Worm (Caenorhabditis elegans) whole organism, late embryonic: Measurements from ENCODE around the gene gtl-1.
"Not testable (repeated sequence)": the region's sequence is repeated elsewhere in the genome, so short reads cannot be mapped to it uniquely, and the experiment has no call there.

ENCODE experiments used
- C08G9.2 ChIP-seq: sonication (generic microtip); optimal IDR thresholded peaks from 2 replicates; lab custom pipeline; 2016; ENCODE audit warnings: mild to moderate bottlenecking, missing genetic modification characterization, moderate library complexity, missing compliant biosample characterization
- F13H6.1 ChIP-seq: sonication (generic microtip); optimal IDR thresholded peaks from 2 replicates; lab custom pipeline; 2016; ENCODE audit warnings: missing genetic modification characterization, missing compliant biosample characterization
- T23F11.4 ChIP-seq: fragments of 200-800 bp; sonication (Bioruptor generic); optimal IDR thresholded peaks from 2 replicates; lab custom pipeline; 2018; ENCODE audit warnings: mild to moderate bottlenecking, missing genetic modification characterization, missing compliant biosample characterization
- ahr-1 ChIP-seq: sonication (generic microtip); optimal IDR thresholded peaks from 2 replicates; lab custom pipeline; 2016; ENCODE audit warnings: missing genetic modification characterization, missing compliant biosample characterization
- ceh-18 ChIP-seq: sonication (generic microtip); optimal IDR thresholded peaks from 2 replicates; lab custom pipeline; 2016; ENCODE audit warnings: missing genetic modification characterization, missing compliant biosample characterization
- ceh-19 ChIP-seq: fragments of 200-800 bp; sonication (Bioruptor generic); optimal IDR thresholded peaks from 2 replicates; lab custom pipeline; 2018; ENCODE audit warnings: mild to moderate bottlenecking, missing genetic modification characterization, missing compliant biosample characterization
- ceh-2 ChIP-seq: sonication (generic microtip); optimal IDR thresholded peaks from 2 replicates; lab custom pipeline; 2016; ENCODE audit warnings: missing genotype, missing genetic modification characterization, missing compliant biosample characterization
- ceh-30 ChIP-seq: fragments of 150-350 bp; optimal IDR thresholded peaks from 2 replicates; lab custom pipeline; 2014; ENCODE audit warnings: missing biosample characterization, missing genetic modification characterization
- ceh-31 ChIP-seq: sonication (generic microtip); optimal IDR thresholded peaks from 2 replicates; lab custom pipeline; 2016; ENCODE audit warnings: missing genetic modification characterization, missing compliant biosample characterization
- ceh-34 ChIP-seq: sonication (generic microtip); optimal IDR thresholded peaks from 2 replicates; lab custom pipeline; 2016; ENCODE audit warnings: mild to moderate bottlenecking, missing genetic modification characterization, missing compliant biosample characterization
- ceh-45 ChIP-seq: fragments of 200-800 bp; sonication (Bioruptor generic); IDR thresholded peaks from 2 replicates; pipeline ENCODE4 v1.3.6; 2022; ENCODE audit warnings: missing genetic modification reagents, missing genetic modification characterization, missing compliant biosample characterization
- ceh-48 ChIP-seq: sonication (generic microtip); optimal IDR thresholded peaks from 2 replicates; lab custom pipeline; 2016; ENCODE audit warnings: missing genetic modification characterization, inconsistent platforms, missing compliant biosample characterization
- ceh-6 ChIP-seq: fragments of 200-800 bp; sonication (Bioruptor generic); optimal IDR thresholded peaks from 2 replicates; lab custom pipeline; 2018; ENCODE audit warnings: mild to moderate bottlenecking, missing genetic modification characterization, missing compliant biosample characterization
- dve-1 ChIP-seq: sonication (generic microtip); optimal IDR thresholded peaks from 2 replicates; lab custom pipeline; 2017; ENCODE audit warnings: antibody characterized with exemption, mild to moderate bottlenecking, missing genetic modification characterization, missing compliant biosample characterization
- elt-2 ChIP-seq: sonication (generic microtip); optimal IDR thresholded peaks from 2 replicates; lab custom pipeline; 2016; ENCODE audit warnings: missing genetic modification reagents, missing genetic modification characterization, missing compliant biosample characterization
- elt-4 ChIP-seq: sonication (generic microtip); optimal IDR thresholded peaks from 2 replicates; lab custom pipeline; 2016; ENCODE audit warnings: missing genetic modification characterization, missing compliant biosample characterization
- eyg-1 ChIP-seq: sonication (generic microtip); optimal IDR thresholded peaks from 2 replicates; lab custom pipeline; 2016; ENCODE audit warnings: missing genotype, missing genetic modification characterization, missing compliant biosample characterization
- fax-1 ChIP-seq: sonication (generic microtip); optimal IDR thresholded peaks from 2 replicates; lab custom pipeline; 2016; ENCODE audit warnings: missing genotype, missing genetic modification characterization, missing compliant biosample characterization
- gmeb-2 ChIP-seq: sonication (generic microtip); optimal IDR thresholded peaks from 2 replicates; lab custom pipeline; 2016; ENCODE audit warnings: missing genetic modification characterization, inconsistent platforms, missing compliant biosample characterization
- hlh-30 ChIP-seq: sonication (generic microtip); optimal IDR thresholded peaks from 2 replicates; lab custom pipeline; 2017; ENCODE audit warnings: antibody characterized with exemption, missing genetic modification characterization, missing compliant biosample characterization; ENCODE audit not compliant: insufficient read depth
- lim-6 ChIP-seq: sonication (generic microtip); optimal IDR thresholded peaks from 2 replicates; lab custom pipeline; 2016; ENCODE audit warnings: missing genetic modification characterization, missing compliant biosample characterization
- madf-2 ChIP-seq: sonication (generic microtip); optimal IDR thresholded peaks from 2 replicates; lab custom pipeline; 2017; ENCODE audit warnings: missing genetic modification characterization, missing compliant biosample characterization
- mec-3 ChIP-seq: sonication (generic microtip); optimal IDR thresholded peaks from 2 replicates; lab custom pipeline; 2016; ENCODE audit warnings: borderline replicate concordance, missing genetic modification characterization, missing compliant biosample characterization
- nfya-1 ChIP-seq: sonication (generic microtip); optimal IDR thresholded peaks from 2 replicates; lab custom pipeline; 2017; ENCODE audit warnings: missing genetic modification characterization, mild to moderate bottlenecking, missing compliant biosample characterization, antibody characterized with exemption, moderate library complexity
- pag-3 ChIP-seq: sonication (generic microtip); optimal IDR thresholded peaks from 2 replicates; lab custom pipeline; 2016; ENCODE audit warnings: missing compliant biosample characterization, missing genetic modification characterization, borderline replicate concordance
- pat-9 ChIP-seq: fragments of 200-800 bp; sonication (Bioruptor generic); optimal IDR thresholded peaks from 2 replicates; lab custom pipeline; 2018; ENCODE audit warnings: mild to moderate bottlenecking, missing genetic modification characterization, moderate library complexity, missing compliant biosample characterization
- pax-1 ChIP-seq: fragments of 150-350 bp; optimal IDR thresholded peaks from 2 replicates; lab custom pipeline; 2014; ENCODE audit warnings: missing biosample characterization, missing genetic modification characterization
- pha-2 ChIP-seq: sonication (generic microtip); optimal IDR thresholded peaks from 2 replicates; lab custom pipeline; 2017; ENCODE audit warnings: mild to moderate bottlenecking, missing genetic modification characterization, missing compliant biosample characterization
- ref-2 ChIP-seq: sonication (generic microtip); optimal IDR thresholded peaks from 2 replicates; lab custom pipeline; 2016; ENCODE audit warnings: missing genetic modification characterization, missing compliant biosample characterization
- rnt-1 ChIP-seq: sonication (generic microtip); optimal IDR thresholded peaks from 2 replicates; lab custom pipeline; 2016; ENCODE audit warnings: missing genetic modification characterization, missing compliant biosample characterization
- sox-2 ChIP-seq: fragments of 200-800 bp; sonication (Bioruptor generic); IDR thresholded peaks from 2 replicates; pipeline ENCODE4 v1.3.6; 2022; ENCODE audit warnings: missing genetic modification reagents, missing genetic modification characterization, missing compliant biosample characterization
- sox-4 ChIP-seq: sonication (generic microtip); optimal IDR thresholded peaks from 2 replicates; lab custom pipeline; 2017; ENCODE audit warnings: mild to moderate bottlenecking, missing genetic modification characterization, inconsistent platforms, missing compliant biosample characterization
- syd-9 ChIP-seq: sonication (generic microtip); optimal IDR thresholded peaks from 2 replicates; lab custom pipeline; 2016; ENCODE audit warnings: mild to moderate bottlenecking, missing genetic modification characterization, moderate library complexity, missing compliant biosample characterization
- tbx-2 ChIP-seq: sonication (generic microtip); optimal IDR thresholded peaks from 2 replicates; lab custom pipeline; 2016; ENCODE audit warnings: missing genetic modification characterization, missing compliant biosample characterization
- ttx-3 ChIP-seq: sonication (generic microtip); optimal IDR thresholded peaks from 2 replicates; lab custom pipeline; 2016; ENCODE audit warnings: missing genetic modification reagents, missing genetic modification characterization, missing compliant biosample characterization
- unc-3 ChIP-seq, 2 experiments: fragments of 200-800 bp in 1 of 2; sonication (Bioruptor generic) in 1 of 2; sonication (generic microtip) in 1 of 2; conservative IDR thresholded peaks in 1 of 2; optimal IDR thresholded peaks in 1 of 2; 2 replicates each; pipeline versions ENCODE4 v1.3.6 to Lab custom; 2016 to 2022; ENCODE audit warnings: missing compliant biosample characterization in 2 of 2, missing genetic modification characterization in 2 of 2, missing genetic modification reagents in 1 of 2
- unc-42 ChIP-seq: sonication (generic microtip); optimal IDR thresholded peaks from 2 replicates; lab custom pipeline; 2016; ENCODE audit warnings: missing genotype, missing genetic modification characterization, missing compliant biosample characterization
- unc-55 ChIP-seq: sonication (generic microtip); optimal IDR thresholded peaks from 2 replicates; lab custom pipeline; 2017; ENCODE audit warnings: missing biosample characterization, missing genetic modification reagents, missing genetic modification characterization
- unc-86 ChIP-seq: sonication (generic microtip); optimal IDR thresholded peaks from 2 replicates; lab custom pipeline; 2016; ENCODE audit warnings: missing genetic modification characterization, missing compliant biosample characterization
- zip-5 ChIP-seq: sonication (generic microtip); optimal IDR thresholded peaks from 2 replicates; lab custom pipeline; 2016; ENCODE audit warnings: missing genetic modification characterization, missing compliant biosample characterization

The gtl-1 gene

ce11 chrIV:11273151-11273550, 13.8 kb upstream of the gtl-1 start, which contains the start of gene gtl-2:
Gene gtl-2 (plus strand): TSS chrIV:11273451.
- no peak for TF ChIP-seq gmeb-2
- no peak for TF ChIP-seq unc-42
- TF ChIP-seq syd-9: no peak
- no peak for TF ChIP-seq ceh-2 (tag; lab: Kevin White, UChicago)
- no peak for TF ChIP-seq pat-9 (tag; lab: Kevin White, UChicago)
- no peak for TF ChIP-seq dve-1
- no peak for TF ChIP-seq ceh-19 (GFP tag; lab: Kevin White, UChicago)
- TF ChIP-seq, all 69 proteins: peak for 0

ce11 chrIV:11271262-11271661, 11.9 kb upstream of the gtl-1 start, which contains the start of gene nhr-7:
Gene nhr-7 (minus strand): TSS chrIV:11271362.
- TF ChIP-seq eyg-1 (tag; lab: Kevin White, UChicago) (no peak), ttx-3 (tag; lab: Kevin White, UChicago) (no peak), lim-6 (tag; lab: Kevin White, UChicago) (no peak), sox-4 (no peak), T23F11.4 (GFP tag; lab: Kevin White, UChicago) (no peak), ceh-45 (GFP tag; lab: Robert Waterston, UW) (no peak), unc-3 (GFP tag; conservative IDR thresholded peaks at IDR 0.05; lab: Robert Waterston, UW) (no peak), unc-3 (tag; optimal IDR thresholded peaks at IDR 0.05; lab: Kevin White, UChicago) (no peak), nfya-1 (tag; lab: Kevin White, UChicago) (no peak)

- TF ChIP-seq ahr-1 (tag; lab: Kevin White, UChicago) (no peak), pat-9 (tag; lab: Kevin White, UChicago) (no peak), pag-3 (tag; lab: Kevin White, UChicago) (no peak), zip-5 (no peak), tbx-2 (tag; lab: Kevin White, UChicago) (no peak), unc-3 (GFP tag; conservative IDR thresholded peaks at IDR 0.05; lab: Robert Waterston, UW) (no peak), unc-3 (tag; optimal IDR thresholded peaks at IDR 0.05; lab: Kevin White, UChicago) (no peak)
Observed at ce11 chrIV:11269483-11269882, 10.1 kb upstream of the gtl-1 start.

ce11 chrIV:11266090-11266489, 6.8 kb upstream of the gtl-1 start, which contains the start of gene col-127:
Gene col-127 (minus strand): TSS chrIV:11266190.
- TF ChIP-seq ceh-2 (tag; lab: Kevin White, UChicago) (no peak), ceh-34 (tag; lab: Kevin White, UChicago) (no peak), C08G9.2 (tag; lab: Kevin White, UChicago) (no peak), pha-2 (tag; lab: Kevin White, UChicago) (no peak), ceh-6 (GFP tag; lab: Kevin White, UChicago) (no peak), rnt-1 (no peak), tbx-2 (tag; lab: Kevin White, UChicago) (no peak), dve-1 (no peak), hlh-30 (tag; lab: Kevin White, UChicago) (no peak), zip-5 (no peak), T23F11.4 (GFP tag; lab: Kevin White, UChicago) (no peak), elt-4 (tag; lab: Kevin White, UChicago) (no peak), madf-2 (tag; lab: Kevin White, UChicago) (no peak), ahr-1 (tag; lab: Kevin White, UChicago) (no peak), unc-55 (no peak), unc-86 (tag; lab: Kevin White, UChicago) (no peak), sox-4 (no peak)
- TF ChIP-seq, all 69 proteins: peak for 0

- not testable (repeated sequence) for TF ChIP-seq unc-55; syd-9; ttx-3 (tag; lab: Kevin White, UChicago)
Observed at ce11 chrIV:11263101-11263500, 3.8 kb upstream of the gtl-1 start, which contains the start of gene col-126. Gene col-126 (plus strand): TSS chrIV:11263401.

ce11 chrIV:11261535-11261934, 2.2 kb upstream of the gtl-1 start, which contains the start of gene F54D1.1:
Gene F54D1.1 (plus strand): TSS chrIV:11261835.
- TF ChIP-seq ttx-3 (tag; lab: Kevin White, UChicago) (no peak), elt-2 (no peak), ceh-30 (no peak), F13H6.1 (no peak), unc-3 (GFP tag; conservative IDR thresholded peaks at IDR 0.05; lab: Robert Waterston, UW) (no peak), unc-3 (tag; optimal IDR thresholded peaks at IDR 0.05; lab: Kevin White, UChicago) (no peak), hlh-30 (tag; lab: Kevin White, UChicago) (no peak), unc-55 (no peak), ref-2 (tag; lab: Kevin White, UChicago) (no peak), dve-1 (no peak), ceh-48 (tag; lab: Kevin White, UChicago) (no peak), T23F11.4 (GFP tag; lab: Kevin White, UChicago) (no peak), pax-1 (tag; lab: Kevin White, UChicago) (no peak), fax-1 (tag; lab: Kevin White, UChicago) (no peak), ceh-18 (tag; lab: Kevin White, UChicago) (no peak), ceh-31 (no peak), mec-3 (tag; lab: Kevin White, UChicago) (no peak), sox-2 (GFP tag; lab: Robert Waterston, UW) (no peak)
